Fruit fly (Drosophila melanogaster) whole organism, embryonic: ENCODE results near the gene CG43935.

ENCODE experiments used
- ATbp ChIP-seq: fragments of 200-800 bp; sonication (Bioruptor generic); optimal IDR thresholded peaks from 2 replicates; lab custom pipeline; 2017; ENCODE audit warnings: missing biosample characterization, mild to moderate bottlenecking, missing genetic modification characterization, missing genetic modification reagents
- CG10274 ChIP-seq: fragments of 200-800 bp; sonication (Bioruptor generic); optimal IDR thresholded peaks from 3 replicates; lab custom pipeline; 2017; ENCODE audit warnings: missing biosample characterization, mild to moderate bottlenecking, missing genetic modification characterization
- CG10462 ChIP-seq: fragments of 200-800 bp; sonication (Bioruptor generic); optimal IDR thresholded peaks from 2 replicates; lab custom pipeline; 2016; ENCODE audit warnings: missing biosample characterization, missing genetic modification characterization
- CG12942 ChIP-seq: fragments of 200-800 bp; sonication (Bioruptor generic); optimal IDR thresholded peaks from 3 replicates; lab custom pipeline; 2016; ENCODE audit warnings: missing biosample characterization, missing genetic modification characterization
- CG13424 ChIP-seq: fragments of 200-800 bp; sonication (Bioruptor generic); optimal IDR thresholded peaks from 2 replicates; lab custom pipeline; 2019; ENCODE audit warnings: missing biosample characterization, mild to moderate bottlenecking, missing genetic modification characterization, moderate library complexity
- CG15514 ChIP-seq: fragments of 200-800 bp; sonication (Bioruptor generic); optimal IDR thresholded peaks from 3 replicates; lab custom pipeline; 2017; ENCODE audit warnings: missing biosample characterization, missing genetic modification characterization, mild to moderate bottlenecking, moderate library complexity, missing genetic modification reagents
- CG15601 ChIP-seq: fragments of 200-800 bp; sonication (Bioruptor generic); optimal IDR thresholded peaks from 3 replicates; lab custom pipeline; 2019; ENCODE audit warnings: missing biosample characterization, mild to moderate bottlenecking, missing genetic modification characterization, moderate library complexity
- CG1603 ChIP-seq: fragments of 200-800 bp; sonication (Bioruptor generic); optimal IDR thresholded peaks from 2 replicates; lab custom pipeline; 2019; ENCODE audit warnings: missing biosample characterization, mild to moderate bottlenecking, missing genetic modification characterization, moderate library complexity
- CG34422 ChIP-seq: fragments of 200-800 bp; sonication (Bioruptor generic); IDR thresholded peaks from 3 replicates; pipeline ENCODE4 v1.3.6; 2022; ENCODE audit warnings: missing biosample characterization, missing genetic modification characterization
- CG42726 ChIP-seq: fragments of 200-800 bp; sonication (Bioruptor generic); IDR thresholded peaks from 2 replicates; pipeline ENCODE4 v1.3.6; 2022; ENCODE audit warnings: missing biosample characterization, missing genetic modification characterization; ENCODE audit not compliant: partially characterized antibody
- CG6272 ChIP-seq: fragments of 200-800 bp; sonication (Bioruptor generic); IDR thresholded peaks from 2 replicates; pipeline ENCODE4 v1.3.6; 2022; ENCODE audit warnings: missing biosample characterization, missing genetic modification characterization
- CG6689 ChIP-seq: fragments of 200-800 bp; sonication (Bioruptor generic); IDR thresholded peaks from 2 replicates; pipeline ENCODE4 v1.3.6; 2022; ENCODE audit warnings: missing biosample characterization, missing genetic modification characterization
- CG7556 ChIP-seq: fragments of 200-800 bp; sonication (Bioruptor generic); optimal IDR thresholded peaks from 2 replicates; lab custom pipeline; 2017; ENCODE audit warnings: missing biosample characterization, mild to moderate bottlenecking, missing genetic modification characterization
- CG8478 ChIP-seq: fragments of >200 bp; optimal IDR thresholded peaks from 2 replicates; lab custom pipeline; 2018
- CG9797 ChIP-seq: fragments of 200-800 bp; sonication (Bioruptor generic); optimal IDR thresholded peaks from 3 replicates; lab custom pipeline; 2018; ENCODE audit warnings: missing biosample characterization, mild to moderate bottlenecking, missing genetic modification characterization
- Drgx ChIP-seq: fragments of 200-800 bp; sonication (Bioruptor generic); IDR thresholded peaks from 2 replicates; pipeline ENCODE4 v1.3.6; 2022; ENCODE audit warnings: missing biosample characterization, missing genetic modification characterization
- Gsc ChIP-seq: fragments of 200-800 bp; sonication (Bioruptor generic); IDR thresholded peaks from 2 replicates; pipeline ENCODE4 v1.3.6; 2022; ENCODE audit warnings: missing biosample characterization, missing genetic modification characterization
- Hmr ChIP-seq: fragments of 200-800 bp; sonication (Bioruptor generic); optimal IDR thresholded peaks from 3 replicates; lab custom pipeline; 2017; ENCODE audit warnings: mild to moderate bottlenecking, missing biosample characterization, missing genetic modification reagents, missing genetic modification characterization
- Med ChIP-seq: fragments of 200-800 bp; sonication (Bioruptor generic); peaks from one replicate; lab custom pipeline; 2016; ENCODE audit warnings: missing biosample characterization, missing genetic modification characterization, mild to moderate bottlenecking, inconsistent platforms, moderate library complexity
- NfI ChIP-seq: fragments of 200-800 bp; sonication (Bioruptor generic); optimal IDR thresholded peaks from 3 replicates; lab custom pipeline; 2018; ENCODE audit warnings: missing biosample characterization, mild to moderate bottlenecking, missing genetic modification characterization, moderate library complexity
- Optix ChIP-seq: fragments of 200-800 bp; sonication (Bioruptor generic); IDR thresholded peaks from 3 replicates; pipeline ENCODE4 v1.3.6; 2022; ENCODE audit warnings: missing biosample characterization, missing genetic modification characterization
- Sin3A ChIP-seq: fragments of >200 bp; optimal IDR thresholded peaks from 2 replicates; lab custom pipeline; 2018
- Six4 ChIP-seq: fragments of 200-800 bp; sonication (Bioruptor generic); optimal IDR thresholded peaks from 2 replicates; lab custom pipeline; 2016; ENCODE audit warnings: missing biosample characterization, missing genetic modification characterization
- Sry-β ChIP-seq: fragments of 200-800 bp; sonication (Bioruptor generic); optimal IDR thresholded peaks from 2 replicates; lab custom pipeline; 2018; ENCODE audit warnings: missing biosample characterization, mild to moderate bottlenecking, missing genetic modification characterization, moderate library complexity
- ap ChIP-seq: fragments of 200-800 bp; sonication (Bioruptor generic); IDR thresholded peaks from 2 replicates; pipeline ENCODE4 v1.3.6; 2022; ENCODE audit warnings: missing biosample characterization, missing genetic modification characterization
- chif ChIP-seq, 2 experiments: fragments of 200-800 bp; sonication (Bioruptor generic); optimal IDR thresholded peaks; 3 replicates each; lab custom pipeline; 2016; ENCODE audit warnings: missing biosample characterization in 2 of 2, missing genetic modification characterization in 2 of 2
- chm ChIP-seq: fragments of 200-800 bp; sonication (Bioruptor generic); IDR thresholded peaks from 2 replicates; pipeline ENCODE4 v1.3.6; 2022; ENCODE audit warnings: missing biosample characterization, missing genetic modification characterization
- ci ChIP-seq: fragments of 200-800 bp; sonication (Bioruptor generic); IDR thresholded peaks from 3 replicates; pipeline ENCODE4 v1.3.6; 2022; ENCODE audit warnings: missing biosample characterization, missing genetic modification characterization
- crc ChIP-seq: fragments of 200-800 bp; sonication (Bioruptor generic); optimal IDR thresholded peaks from 2 replicates; lab custom pipeline; 2016; ENCODE audit warnings: missing biosample characterization, missing genetic modification characterization
- crp ChIP-seq, 2 experiments: fragments of 200-800 bp; sonication (Bioruptor generic); optimal IDR thresholded peaks; 2 replicates in 1 of 2; 3 replicates in 1 of 2; lab custom pipeline; 2017; ENCODE audit warnings: missing biosample characterization in 2 of 2, missing genetic modification characterization in 2 of 2, mild to moderate bottlenecking in 1 of 2, moderate library complexity in 1 of 2
- dysf ChIP-seq: fragments of 200-800 bp; sonication (Bioruptor generic); IDR thresholded peaks from 3 replicates; pipeline ENCODE4 v1.3.6; 2022; ENCODE audit warnings: missing biosample characterization, missing genetic modification characterization
- ewg ChIP-seq: fragments of 200-800 bp; sonication (Bioruptor generic); optimal IDR thresholded peaks from 3 replicates; lab custom pipeline; 2017; ENCODE audit warnings: mild to moderate bottlenecking, missing biosample characterization, missing genetic modification reagents, missing genetic modification characterization
- fd96Cb ChIP-seq: fragments of 200-800 bp; sonication (Bioruptor generic); optimal IDR thresholded peaks from 2 replicates; lab custom pipeline; 2018; ENCODE audit warnings: missing biosample characterization, mild to moderate bottlenecking, missing genetic modification characterization, moderate library complexity
- lab ChIP-seq: fragments of 200-800 bp; sonication (Bioruptor generic); optimal IDR thresholded peaks from 3 replicates; lab custom pipeline; 2017; ENCODE audit warnings: missing biosample characterization, missing genetic modification characterization, mild to moderate bottlenecking, moderate library complexity, missing genetic modification reagents
- lola ChIP-seq, 3 experiments: fragments of >200 bp in 2 of 3; fragments of 200-800 bp in 1 of 3; sonication (Bioruptor generic) in 1 of 3; optimal IDR thresholded peaks; 2 replicates each; lab custom pipeline; 2017 to 2019; ENCODE audit warnings: missing biosample characterization in 3 of 3, missing genetic modification characterization in 3 of 3, mild to moderate bottlenecking in 1 of 3, moderate library complexity in 1 of 3
- mld ChIP-seq: fragments of 200-800 bp; sonication (Bioruptor generic); IDR thresholded peaks from 3 replicates; pipeline ENCODE4 v1.3.6; 2022; ENCODE audit warnings: missing biosample characterization, missing genetic modification characterization; ENCODE audit not compliant: partially characterized antibody
- pan ChIP-seq, 4 experiments: fragments of >200 bp in 3 of 4; fragments of 200-800 bp in 1 of 4; sonication (Bioruptor generic) in 1 of 4; optimal IDR thresholded peaks in 3 of 4; IDR thresholded peaks in 1 of 4; 2 replicates each; pipeline versions ENCODE4 v1.3.6 to Lab custom; 2017 to 2022; ENCODE audit warnings: missing biosample characterization in 2 of 4, missing genetic modification characterization in 2 of 4, mixed read lengths in 1 of 4
- pho ChIP-seq: fragments of 200-800 bp; sonication (Bioruptor generic); optimal IDR thresholded peaks from 2 replicates; lab custom pipeline; 2016; ENCODE audit warnings: missing biosample characterization, missing genetic modification characterization
- row ChIP-seq: fragments of 200-800 bp; sonication (Bioruptor generic); IDR thresholded peaks from 3 replicates; pipeline ENCODE4 v1.3.6; 2022; ENCODE audit warnings: missing biosample characterization, missing genetic modification characterization
- sd ChIP-seq: fragments of 200-800 bp; sonication (Bioruptor generic); optimal IDR thresholded peaks from 3 replicates; lab custom pipeline; 2018; ENCODE audit warnings: missing biosample characterization, mild to moderate bottlenecking, missing genetic modification characterization, moderate library complexity
- tll ChIP-seq, 2 experiments: fragments of 200-800 bp in 1 of 2; fragments of >200 bp in 1 of 2; sonication (Bioruptor generic) in 1 of 2; optimal IDR thresholded peaks; 2 replicates each; lab custom pipeline; 2017 to 2019; ENCODE audit warnings: missing biosample characterization in 2 of 2, missing genetic modification characterization in 2 of 2, mild to moderate bottlenecking in 1 of 2, moderate library complexity in 1 of 2
- ttk ChIP-seq: fragments of 200-800 bp; sonication (Bioruptor generic); IDR thresholded peaks from 2 replicates; pipeline ENCODE4 v2.1.2; 2022; ENCODE audit warnings: missing biosample characterization, missing genetic modification characterization
- twi ChIP-seq: fragments of 200-800 bp; optimal IDR thresholded peaks from 2 replicates; lab custom pipeline; 2019; ENCODE audit warnings: missing biosample characterization, mild to moderate bottlenecking, missing genetic modification characterization, moderate library complexity
- wek ChIP-seq: fragments of 200-800 bp; sonication (Bioruptor generic); optimal IDR thresholded peaks from 3 replicates; lab custom pipeline; 2018; ENCODE audit warnings: missing biosample characterization, mild to moderate bottlenecking, missing genetic modification characterization, moderate library complexity

Gene CG43935

dm6 chr3R:27067362-27067761 lies 2.1 kb downstream of the CG43935 start (continued):
- TF ChIP-seq lab (GFP tag; lab: Kevin White, UChicago): peak; percentile 73
- TF ChIP-seq crp (GFP tag; optimal IDR thresholded peaks at IDR 0.05; lab: Kevin White, UChicago): peak in 1 of 2 experiments; percentile 47
- peak; percentile 9 for TF ChIP-seq wek
- TF ChIP-seq ewg: peak; percentile 54
- TF ChIP-seq CG15601 (tag; lab: Kevin White, UChicago): no peak
- peak; percentile 50 for TF ChIP-seq Hmr (GFP tag; lab: Kevin White, UChicago)
- peak; percentile 33 for TF ChIP-seq CG15514 (GFP tag; lab: Kevin White, UChicago)

- peak; percentile 2 for TF ChIP-seq lab (GFP tag; lab: Kevin White, UChicago)
- TF ChIP-seq dysf (GFP tag; lab: Robert Waterston, UW): peak; percentile 23; the same call in 1 of the 3 replicates
- TF ChIP-seq CG10274 (GFP tag; lab: Kevin White, UChicago): peak; percentile 51
- no peak for TF ChIP-seq CG1603 (tag; lab: Kevin White, UChicago)
- peak; percentile 22 for TF ChIP-seq CG15514 (GFP tag; lab: Kevin White, UChicago)
- no peak for TF ChIP-seq NfI (GFP tag; lab: Kevin White, UChicago)
- TF ChIP-seq ci (GFP tag; lab: Robert Waterston, UW): 0 out of 3 replicates have a peak, but pooled peaks have one; percentile 11
- TF ChIP-seq Drgx (GFP tag; lab: Robert Waterston, UW): peak; percentile 12; the same call in 1 of the 2 replicates
- no peak for TF ChIP-seq crc
- no peak for TF ChIP-seq twi
- peak; percentile 72 for TF ChIP-seq Med (GFP tag; lab: Kevin White, UChicago)
- TF ChIP-seq CG12942 (GFP tag; lab: Kevin White, UChicago): no peak
Measured at dm6 chr3R:27069201-27069600, 4.0 kb downstream of the CG43935 start.

- no peak for TF ChIP-seq sd (tag; lab: Kevin White, UChicago)
- no peak for TF ChIP-seq chm (GFP tag; lab: Robert Waterston, UW)
- peak; percentile 37 for TF ChIP-seq ATbp (GFP tag; lab: Kevin White, UChicago)
- TF ChIP-seq Med (GFP tag; lab: Kevin White, UChicago): peak; percentile 75
- no peak for TF ChIP-seq CG10462 (GFP tag; lab: Kevin White, UChicago)
- peak; percentile 18 for TF ChIP-seq Six4 (GFP tag; lab: Kevin White, UChicago)
- TF ChIP-seq tll (GFP tag; optimal IDR thresholded peaks at IDR 0.05; lab: Kevin White, UChicago): no peak
- no peak for TF ChIP-seq pan (optimal IDR thresholded peaks at IDR 0.05; lab: Kevin White, UChicago)
- peak in 1 of 2 experiments; percentile 29 for TF ChIP-seq pan (GFP tag; optimal IDR thresholded peaks at IDR 0.05 in 1 of 2, IDR thresholded peaks at IDR 0.05 in 1 of 2)
- 0 out of 3 replicates have a peak, but pooled peaks have one; percentile 48 for TF ChIP-seq CG34422 (GFP tag; lab: Robert Waterston, UW)
- TF ChIP-seq mld (GFP tag; lab: Robert Waterston, UW): no peak
- TF ChIP-seq Hmr (GFP tag; lab: Kevin White, UChicago): peak; percentile 43
- TF ChIP-seq CG6272 (GFP tag; lab: Robert Waterston, UW): 0 out of 2 replicates have a peak, but pooled peaks have one; percentile 9
- no peak for TF ChIP-seq chif (GFP tag; optimal IDR thresholded peaks at IDR 0.05; lab: Kevin White, UChicago)
- TF ChIP-seq CG6689 (GFP tag; lab: Robert Waterston, UW): 0 out of 2 replicates have a peak, but pooled peaks have one; percentile 26
- peak; percentile 12 for TF ChIP-seq pho
- no peak for TF ChIP-seq Optix (GFP tag; lab: Robert Waterston, UW)
- peak; percentile 74 for TF ChIP-seq CG8478 (lab: Kevin White, UChicago)
- TF ChIP-seq lola (GFP tag; optimal IDR thresholded peaks at IDR 0.05; lab: Kevin White, UChicago): no peak
- peak; percentile 6 for TF ChIP-seq fd96Cb (tag; lab: Kevin White, UChicago)
- no peak for TF ChIP-seq CG9797 (GFP tag; lab: Kevin White, UChicago)
- TF ChIP-seq Gsc (GFP tag; lab: Robert Waterston, UW): no peak
- no peak for TF ChIP-seq CG42726
- no peak for TF ChIP-seq CG7556
- TF ChIP-seq Sin3A (lab: Kevin White, UChicago): no peak
- no peak for TF ChIP-seq ap (GFP tag; lab: Robert Waterston, UW)
- TF ChIP-seq Sry-β (GFP tag; lab: Kevin White, UChicago): no peak
- TF ChIP-seq ttk: peak; percentile 25; the same call in 1 of the 2 replicates
- TF ChIP-seq CG13424 (tag; lab: Kevin White, UChicago): peak; percentile 4
- TF ChIP-seq row: peak; percentile 46; the same call in 1 of the 3 replicates
Measured at dm6 chr3R:27069810-27070625, 4.8 kb downstream of the CG43935 start, which contains the start of gene spz. Gene spz, minus strand, starts transcription at chr3R:27070070.
